Worm (Caenorhabditis elegans): ENCODE measurements around the gene smc-3.
A peak's percentile ranks its signal among the peaks of the same experiment; 100 is the strongest.

Gene smc-3

DNA sequence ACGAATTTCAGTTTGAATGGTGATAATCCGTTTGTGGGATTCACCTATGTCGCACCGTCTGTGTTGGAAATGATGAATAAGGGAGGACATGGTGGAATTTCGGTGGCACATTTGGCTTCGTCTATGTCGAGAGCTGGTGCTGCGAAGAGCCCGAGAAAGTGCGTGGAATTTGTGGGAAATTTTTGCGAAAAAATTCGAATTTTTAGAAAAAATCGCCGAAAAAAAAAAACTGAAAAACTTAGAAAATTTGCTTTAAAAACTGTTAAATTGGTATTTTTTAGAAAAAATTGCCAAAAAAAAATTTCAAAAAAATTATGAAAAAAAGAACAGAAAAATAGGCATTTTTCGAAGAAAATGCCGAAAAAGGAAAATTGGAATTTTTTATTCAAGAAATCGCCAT is 41.8 kb upstream of the smc-3 start:
- TF ChIP-seq ceh-39 (tag; optimal IDR thresholded peaks at IDR 0.05): no peak
- no peak for TF ChIP-seq ces-1 (GFP tag; optimal IDR thresholded peaks at IDR 0.05)
- TF ChIP-seq sptf-1 (tag; optimal IDR thresholded peaks at IDR 0.05): no peak
- no peak for TF ChIP-seq flh-1 (GFP tag; optimal IDR thresholded peaks at IDR 0.05)
- no peak for TF ChIP-seq unc-120 (tag; optimal IDR thresholded peaks at IDR 0.05; ENCODE audit: poor library complexity, severe bottlenecking)
- TF ChIP-seq nhr-2 (tag; optimal IDR thresholded peaks at IDR 0.05): no peak
- no peak for TF ChIP-seq drap-1 (GFP tag; optimal IDR thresholded peaks at IDR 0.05)
- no peak for TF ChIP-seq cnd-1 (tag; optimal IDR thresholded peaks at IDR 0.05)

DNA sequence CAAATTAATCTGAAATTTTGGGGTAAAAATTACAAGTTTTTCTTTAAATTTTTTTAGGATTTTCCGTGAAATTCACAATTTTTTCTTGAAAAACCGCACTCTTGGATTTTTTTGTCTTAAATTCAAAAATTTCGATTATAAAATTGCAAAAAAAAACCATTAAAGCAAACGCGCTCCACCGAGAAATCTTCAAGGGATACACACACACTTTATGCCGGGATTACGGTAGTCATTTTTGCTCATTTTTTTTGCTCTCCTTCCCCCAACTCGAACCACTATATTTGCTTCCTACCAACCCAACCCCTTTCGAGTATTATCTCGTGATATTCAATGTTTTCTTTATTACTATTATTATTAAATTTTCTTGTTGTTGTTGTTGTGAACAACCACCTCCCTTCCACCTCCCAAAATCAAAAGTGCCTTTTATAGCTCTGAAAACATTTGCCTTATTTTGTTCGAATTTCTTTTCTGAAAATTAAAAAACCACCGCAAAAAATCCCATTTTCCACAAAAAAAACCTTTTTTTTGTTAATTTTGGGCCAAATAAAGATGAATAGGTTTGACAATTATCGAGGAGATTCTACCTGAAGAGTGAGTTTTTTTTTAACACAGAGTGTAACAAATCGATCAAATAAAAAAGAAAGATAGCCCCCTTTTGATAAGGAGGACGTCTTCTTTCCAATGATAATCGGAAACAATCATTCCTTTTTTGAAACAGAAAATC is 38.8 kb upstream of the smc-3 start, which contains the start of gene Y47D3A.32:
Y47D3A.32 (plus strand) TSS at position 674 of the 724 bp plus-strand sequence.
- TF ChIP-seq mls-2 (tag; optimal IDR thresholded peaks at IDR 0.05): no peak

DNA sequence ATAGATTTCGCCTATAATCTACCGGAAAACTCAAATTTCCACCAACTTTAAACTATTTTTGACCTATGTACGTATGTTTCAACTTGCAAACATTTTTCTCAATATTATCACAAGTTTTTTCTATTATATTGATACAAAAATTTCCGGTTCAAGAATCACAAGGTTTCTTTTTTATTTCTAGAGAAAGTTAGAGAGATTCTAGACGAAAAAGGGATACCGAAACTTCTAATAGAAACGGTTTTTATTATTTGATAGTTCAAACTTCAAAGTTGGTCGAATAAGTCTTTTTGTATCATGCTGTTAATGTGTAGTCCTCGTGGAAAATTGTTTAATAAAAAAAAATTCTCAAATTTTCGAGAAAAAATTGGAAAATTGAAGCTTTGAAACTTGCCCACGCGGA is 35.6 kb upstream of the smc-3 start:
- TF ChIP-seq ztf-11 (tag; optimal IDR thresholded peaks at IDR 0.05) (no peak), nhr-237 (tag; optimal IDR thresholded peaks at IDR 0.05) (no peak), lin-13 (tag; optimal IDR thresholded peaks at IDR 0.05) (no peak), lin-32 (GFP tag; optimal IDR thresholded peaks at IDR 0.05) (no peak)

DNA sequence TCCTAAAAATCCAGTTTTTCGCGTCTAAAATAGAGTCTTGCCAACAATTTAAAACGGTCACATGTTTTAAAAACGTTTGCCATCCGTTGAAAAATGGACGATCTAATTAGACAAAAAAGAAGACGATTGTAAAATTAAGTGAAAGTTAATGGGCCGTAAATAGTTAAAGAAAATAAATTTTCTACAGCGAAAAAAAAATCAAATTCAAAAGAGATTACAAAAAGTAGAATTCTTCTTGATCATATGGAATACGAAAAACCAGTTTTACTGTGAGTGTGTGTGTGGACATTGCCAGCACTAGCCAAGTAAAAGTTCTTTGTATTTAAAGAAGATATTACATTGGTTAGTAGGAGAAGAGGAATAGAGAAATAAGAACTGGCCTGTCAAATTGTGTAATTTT is 28.6 kb upstream of the smc-3 start:
- TF ChIP-seq ceh-43 (GFP tag; optimal IDR thresholded peaks at IDR 0.05) (no peak), lin-13 (tag; optimal IDR thresholded peaks at IDR 0.05) (no peak), drap-1 (GFP tag; optimal IDR thresholded peaks at IDR 0.05) (no peak), unc-62 (GFP tag; optimal IDR thresholded peaks at IDR 0.05) (no peak), nhr-2 (tag; optimal IDR thresholded peaks at IDR 0.05) (no peak), ztf-11 (tag; optimal IDR thresholded peaks at IDR 0.05) (no peak), ces-1 (GFP tag; optimal IDR thresholded peaks at IDR 0.05) (no peak), pha-4 (tag; optimal IDR thresholded peaks at IDR 0.05) (no peak), ceh-39 (tag; optimal IDR thresholded peaks at IDR 0.05) (no peak), bed-3 (GFP tag; optimal IDR thresholded peaks at IDR 0.05) (no peak), sptf-1 (tag; optimal IDR thresholded peaks at IDR 0.05) (no peak)

DNA sequence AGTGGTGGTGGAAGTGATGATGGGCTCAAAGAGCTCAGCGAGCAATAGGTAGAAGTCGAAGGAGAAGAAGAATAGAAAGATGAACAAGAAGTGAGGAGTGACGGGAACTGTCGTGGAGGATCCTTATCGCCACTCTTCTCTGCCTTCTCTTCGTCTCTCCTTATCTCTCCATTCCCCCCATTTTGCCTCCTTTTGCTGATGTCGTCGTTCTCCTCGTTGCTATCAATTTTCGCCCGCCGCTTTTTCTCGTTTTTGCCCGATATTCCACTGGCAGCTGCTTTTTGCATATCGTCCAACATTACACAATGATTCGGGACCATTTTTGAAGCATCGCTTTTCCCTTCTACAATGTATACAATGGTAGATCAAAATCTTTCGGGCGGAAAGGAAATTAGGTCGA is 23.3 kb upstream of the smc-3 start:
- TF ChIP-seq elt-1 (tag; optimal IDR thresholded peaks at IDR 0.05; ENCODE audit: borderline replicate concordance, insufficient read depth) (peak; percentile 80), nhr-12 (tag; optimal IDR thresholded peaks at IDR 0.05) (no peak)

DNA sequence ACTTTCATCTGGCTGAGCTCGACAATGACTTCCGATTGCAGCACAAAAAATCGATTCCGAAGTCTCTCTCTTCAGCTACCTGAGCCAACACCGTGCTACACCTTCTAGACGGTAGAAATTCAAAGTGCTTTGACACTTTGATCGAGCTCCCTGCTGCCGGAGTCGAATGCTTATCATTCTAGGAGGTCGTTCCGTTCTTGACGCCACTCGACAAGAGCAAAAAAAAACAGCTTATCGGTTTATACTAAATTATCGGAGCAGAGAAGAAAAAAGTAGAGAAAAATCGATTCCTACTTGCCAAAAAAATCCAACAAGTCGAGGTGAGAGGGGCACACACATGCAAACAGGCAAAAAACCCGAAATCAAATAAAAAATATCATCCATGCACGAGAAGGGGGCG is 22.2 kb upstream of the smc-3 start:
- TF ChIP-seq mep-1 (tag; optimal IDR thresholded peaks at IDR 0.05) (no peak), cnd-1 (tag; optimal IDR thresholded peaks at IDR 0.05) (no peak), lsy-2 (tag; optimal IDR thresholded peaks at IDR 0.05) (no peak), ztf-11 (tag; optimal IDR thresholded peaks at IDR 0.05) (no peak), unc-120 (tag; optimal IDR thresholded peaks at IDR 0.05; ENCODE audit: poor library complexity, severe bottlenecking) (no peak), tbx-8 (GFP tag; optimal IDR thresholded peaks at IDR 0.05) (no peak), lin-13 (tag; optimal IDR thresholded peaks at IDR 0.05) (no peak)

DNA sequence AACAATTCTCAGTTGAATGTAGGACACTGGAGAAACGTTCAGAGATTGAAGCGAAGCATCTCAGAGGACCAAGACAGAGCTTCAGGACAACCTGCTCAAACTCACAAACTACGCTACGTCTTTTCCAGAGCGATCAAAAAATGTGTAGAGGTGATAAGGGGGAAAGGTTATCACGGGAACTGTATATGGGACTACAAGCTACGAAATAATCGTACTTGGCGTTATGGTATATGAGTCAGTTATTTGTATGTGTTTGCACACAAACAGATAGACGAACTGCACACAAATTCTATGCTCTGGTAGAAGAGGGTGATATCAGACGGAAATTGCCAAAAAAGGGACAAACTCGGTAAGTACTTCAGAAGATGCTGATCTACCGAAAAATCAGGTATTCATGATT is 21.5 kb upstream of the smc-3 start:
- no peak for TF ChIP-seq ces-1 (GFP tag; optimal IDR thresholded peaks at IDR 0.05)
- TF ChIP-seq nhr-237 (tag; optimal IDR thresholded peaks at IDR 0.05): no peak
- TF ChIP-seq ceh-39 (tag; optimal IDR thresholded peaks at IDR 0.05): no peak
- TF ChIP-seq sptf-1 (tag; optimal IDR thresholded peaks at IDR 0.05): no peak
- TF ChIP-seq hlh-1 (tag; optimal IDR thresholded peaks at IDR 0.05): no peak
- no peak for TF ChIP-seq pha-4 (tag; optimal IDR thresholded peaks at IDR 0.05)
- TF ChIP-seq flh-1 (GFP tag; optimal IDR thresholded peaks at IDR 0.05): no peak
- no peak for TF ChIP-seq lin-32 (GFP tag; optimal IDR thresholded peaks at IDR 0.05)
- TF ChIP-seq ceh-43 (GFP tag; optimal IDR thresholded peaks at IDR 0.05): no peak
- TF ChIP-seq elt-1 (tag; optimal IDR thresholded peaks at IDR 0.05; ENCODE audit: borderline replicate concordance, insufficient read depth): no peak
- TF ChIP-seq mep-1 (tag; optimal IDR thresholded peaks at IDR 0.05): no peak

DNA sequence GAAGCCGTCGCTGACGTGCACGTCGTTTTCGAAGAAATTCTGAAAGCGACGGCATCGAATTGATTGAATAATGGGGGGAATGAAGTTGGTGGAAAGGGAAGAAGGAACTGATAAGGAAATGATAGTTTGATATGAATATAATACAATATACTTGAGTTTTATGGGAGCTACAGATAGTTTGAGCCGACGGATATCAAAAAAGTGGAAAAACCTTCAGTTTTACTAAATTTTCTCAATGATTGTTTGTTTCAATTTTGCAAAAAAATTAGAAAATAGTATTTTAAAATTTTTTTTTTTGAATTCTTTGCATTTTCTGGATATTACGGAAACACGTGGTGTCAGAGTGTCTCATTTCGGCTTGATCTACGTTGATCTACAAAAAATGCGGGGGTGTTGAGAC is 19.9 kb upstream of the smc-3 start, which contains the start of gene obr-1:
obr-1 (minus strand) TSS at position 101 of the 400 bp plus-strand sequence.
- TF ChIP-seq ceh-39 (tag; optimal IDR thresholded peaks at IDR 0.05): no peak
- no peak for TF ChIP-seq nhr-2 (tag; optimal IDR thresholded peaks at IDR 0.05)
- TF ChIP-seq elt-1 (tag; optimal IDR thresholded peaks at IDR 0.05; ENCODE audit: borderline replicate concordance, insufficient read depth): no peak
- TF ChIP-seq flh-1 (GFP tag; optimal IDR thresholded peaks at IDR 0.05): no peak
- no peak for TF ChIP-seq ceh-43 (GFP tag; optimal IDR thresholded peaks at IDR 0.05)
- TF ChIP-seq blmp-1 (tag; optimal IDR thresholded peaks at IDR 0.05): no peak

Data from whole organism, mixed stage, embryonic.